Worm (Caenorhabditis elegans) whole organism, late embryonic: ENCODE data around the gene K10B4.1.

ENCODE experiments used
- ama-1 ChIP-seq: fragments of 150-350 bp; optimal IDR thresholded peaks from 2 replicates; lab custom pipeline; 2014
- hlh-30 ChIP-seq: sonication (generic microtip); optimal IDR thresholded peaks from 2 replicates; lab custom pipeline; 2017; ENCODE audit warnings: antibody characterized with exemption, missing genetic modification characterization, missing compliant biosample characterization; ENCODE audit not compliant: insufficient read depth
- nhr-232 ChIP-seq: sonication (generic microtip); optimal IDR thresholded peaks from 2 replicates; lab custom pipeline; 2016; ENCODE audit warnings: missing genetic modification characterization, missing compliant biosample characterization
- pha-4 ChIP-seq: fragments of 150-350 bp; optimal IDR thresholded peaks from 2 replicates; lab custom pipeline; 2018; ENCODE audit warnings: missing biosample characterization, missing genetic modification reagents, missing genetic modification characterization
- zip-5 ChIP-seq: sonication (generic microtip); optimal IDR thresholded peaks from 2 replicates; lab custom pipeline; 2016; ENCODE audit warnings: missing genetic modification characterization, missing compliant biosample characterization

DNA sequence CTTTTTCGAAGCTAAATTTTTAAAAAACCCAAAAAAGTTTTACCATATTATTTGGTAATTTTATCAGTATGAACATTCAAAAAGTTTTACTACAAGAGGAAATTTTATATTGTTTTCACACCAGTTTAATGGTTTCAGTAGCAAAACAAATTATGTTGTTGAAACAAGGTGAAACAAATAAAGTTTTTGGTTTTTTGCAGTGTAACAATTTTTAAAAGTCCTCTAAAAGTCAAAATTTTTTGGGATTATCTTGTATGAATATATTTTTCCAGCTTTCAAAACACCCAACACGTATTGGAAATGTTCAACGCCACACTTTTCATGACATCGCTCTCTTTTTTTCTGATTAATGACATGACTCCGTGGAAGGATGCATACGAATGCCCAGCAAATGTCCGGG, 18.4 kb upstream of the K10B4.1 start, which contains the start of gene srt-54:
- TF ChIP-seq nhr-232 (no peak), ama-1 (lab: Kevin White, UChicago) (no peak), pha-4 (tag; lab: Kevin White, UChicago) (no peak), zip-5 (tag; lab: Kevin White, UChicago) (no peak), hlh-30 (tag; lab: Kevin White, UChicago) (no peak)
